Worm (Caenorhabditis elegans): ENCODE measurements around the gene F07C4.6.

- TF ChIP-seq lir-1 (GFP tag; conservative IDR thresholded peaks at IDR 0.05), result no peak
- TF ChIP-seq zim-3 (tag; optimal IDR thresholded peaks at IDR 0.05), result no peak
- no peak for TF ChIP-seq F49E8.2 (tag; optimal IDR thresholded peaks at IDR 0.05; ENCODE audit: insufficient read depth)
- TF ChIP-seq ztf-22 (GFP tag; optimal IDR thresholded peaks at IDR 0.05), result no peak
These were observed 8.0 kb downstream of the F07C4.6 start, which contains the start of gene srd-31 for ce11 chrV:7634657-7635056.

All from whole organism, young adult.